Fruit fly (Drosophila melanogaster): Measurements from ENCODE around the gene e.

Gene e

dm6 chr3R:21203660-21204499 lies 33.1 kb downstream of the e start:
- TF ChIP-seq tai (GFP tag; optimal IDR thresholded peaks at IDR 0.05) (peak; percentile 16), Hr83 (GFP tag; optimal IDR thresholded peaks at IDR 0.05; ENCODE audit: poor library complexity, severe bottlenecking) (no peak), Abd-B (GFP tag; optimal IDR thresholded peaks at IDR 0.05) (no peak), Mio (GFP tag; optimal IDR thresholded peaks at IDR 0.05) (no peak), jim (GFP tag; optimal IDR thresholded peaks at IDR 0.05) (no peak), CG32264 (GFP tag; optimal IDR thresholded peaks at IDR 0.05) (no peak), CG9705 (GFP tag; optimal IDR thresholded peaks at IDR 0.05) (no peak), OdsH (GFP tag; optimal IDR thresholded peaks at IDR 0.05) (no peak), br (GFP tag; optimal IDR thresholded peaks at IDR 0.05) (no peak), brk (GFP tag; optimal IDR thresholded peaks at IDR 0.05) (no peak), dsf (GFP tag; optimal IDR thresholded peaks at IDR 0.05; ENCODE audit: borderline replicate concordance) (no peak), lola (GFP tag; optimal IDR thresholded peaks at IDR 0.05) (no peak), N (GFP tag; optimal IDR thresholded peaks at IDR 0.05) (no peak), Myc (optimal IDR thresholded peaks at IDR 0.05) (no peak), Hnf4 (GFP tag; optimal IDR thresholded peaks at IDR 0.05) (no peak), fru (GFP tag; optimal IDR thresholded peaks at IDR 0.05) (no peak), woc (GFP tag; optimal IDR thresholded peaks at IDR 0.05) (no peak), Rel (GFP tag; optimal IDR thresholded peaks at IDR 0.05) (no peak), Rel (tag; optimal IDR thresholded peaks at IDR 0.05) (peak; percentile 16), psq (GFP tag; optimal IDR thresholded peaks at IDR 0.05) (no peak), dl (GFP tag; optimal IDR thresholded peaks at IDR 0.05; ENCODE audit: insufficient read depth in 1 of 2, partially characterized antibody in 2 of 2) (peak; percentile 6 to 30), Jra (GFP tag; optimal IDR thresholded peaks at IDR 0.05) (no peak), foxo (GFP tag; optimal IDR thresholded peaks at IDR 0.05) (no peak), CrebA (GFP tag; optimal IDR thresholded peaks at IDR 0.05; ENCODE audit: borderline replicate concordance) (no peak), Dfd (GFP tag; optimal IDR thresholded peaks at IDR 0.05) (no peak), Sp1 (GFP tag; optimal IDR thresholded peaks at IDR 0.05) (no peak), Dif (GFP tag; optimal IDR thresholded peaks at IDR 0.05; ENCODE audit: partially characterized antibody) (peak; percentile 64), dmrt93B (GFP tag; optimal IDR thresholded peaks at IDR 0.05) (no peak), usp (GFP tag; optimal IDR thresholded peaks at IDR 0.05) (no peak), rgr (GFP tag; optimal IDR thresholded peaks at IDR 0.05) (no peak), GATAd (GFP tag; optimal IDR thresholded peaks at IDR 0.05) (no peak), Vsx2 (GFP tag; optimal IDR thresholded peaks at IDR 0.05; ENCODE audit: partially characterized antibody) (peak; percentile 4)

dm6 chr3R:21203135-21203534 lies 33.8 kb downstream of the e start:
- TF ChIP-seq psq (GFP tag; optimal IDR thresholded peaks at IDR 0.05) (peak; percentile 0), sage (GFP tag; optimal IDR thresholded peaks at IDR 0.05) (no peak)

- TF ChIP-seq CG32264 (GFP tag; optimal IDR thresholded peaks at IDR 0.05) (no peak), dmrt93B (GFP tag; optimal IDR thresholded peaks at IDR 0.05) (no peak), GATAd (GFP tag; optimal IDR thresholded peaks at IDR 0.05) (no peak), dl (GFP tag; optimal IDR thresholded peaks at IDR 0.05; ENCODE audit: insufficient read depth in 1 of 2, partially characterized antibody in 2 of 2) (no peak), Mio (GFP tag; optimal IDR thresholded peaks at IDR 0.05) (no peak), N (GFP tag; optimal IDR thresholded peaks at IDR 0.05) (no peak), dsf (GFP tag; optimal IDR thresholded peaks at IDR 0.05; ENCODE audit: borderline replicate concordance) (no peak), br (GFP tag; optimal IDR thresholded peaks at IDR 0.05) (no peak)
Observed at dm6 chr3R:21201627-21202026, 35.4 kb downstream of the e start.

dm6 chr3R:21199953-21200368 lies 37.0 kb downstream of the e start:
- TF ChIP-seq N (GFP tag; optimal IDR thresholded peaks at IDR 0.05): no peak
- TF ChIP-seq OdsH (GFP tag; optimal IDR thresholded peaks at IDR 0.05): peak; percentile 29
- no peak for TF ChIP-seq jim (GFP tag; optimal IDR thresholded peaks at IDR 0.05)
- TF ChIP-seq HLH106 (tag; optimal IDR thresholded peaks at IDR 0.05): peak; percentile 28
- peak; percentile 5 for TF ChIP-seq tai (GFP tag; optimal IDR thresholded peaks at IDR 0.05)
- TF ChIP-seq rgr (GFP tag; optimal IDR thresholded peaks at IDR 0.05): peak; percentile 63
- peak in 1 of 2 experiments; percentile 57 for TF ChIP-seq foxo (GFP tag; optimal IDR thresholded peaks at IDR 0.05)
- no peak for TF ChIP-seq Jra (GFP tag; optimal IDR thresholded peaks at IDR 0.05)
- peak; percentile 8 for TF ChIP-seq Hr83 (GFP tag; optimal IDR thresholded peaks at IDR 0.05; ENCODE audit: poor library complexity, severe bottlenecking)
- peak; percentile 54 for TF ChIP-seq ey (GFP tag; optimal IDR thresholded peaks at IDR 0.05)
- TF ChIP-seq sage (GFP tag; optimal IDR thresholded peaks at IDR 0.05): no peak
- peak; percentile 48 for TF ChIP-seq fru (GFP tag; optimal IDR thresholded peaks at IDR 0.05)
- peak; percentile 32 for TF ChIP-seq woc (GFP tag; optimal IDR thresholded peaks at IDR 0.05)
- peak; percentile 81 for TF ChIP-seq br (GFP tag; optimal IDR thresholded peaks at IDR 0.05)
- no peak for TF ChIP-seq Dif (GFP tag; optimal IDR thresholded peaks at IDR 0.05; ENCODE audit: partially characterized antibody)
- TF ChIP-seq Sp1 (GFP tag; optimal IDR thresholded peaks at IDR 0.05): peak; percentile 9
- TF ChIP-seq h (GFP tag; optimal IDR thresholded peaks at IDR 0.05): peak; percentile 5

All from whole organism, wandering third instar larva.